Fruit fly (Drosophila melanogaster) whole organism, prepupa: ENCODE data around the gene Rac1.

ENCODE experiments used
- Blimp-1 ChIP-seq: fragments of 200-800 bp; sonication (Bioruptor generic); optimal IDR thresholded peaks from 3 replicates; lab custom pipeline; 2017; ENCODE audit warnings: missing biosample characterization, missing genetic modification characterization, mild to moderate bottlenecking, moderate library complexity, missing genetic modification reagents
- CG3032 ChIP-seq: fragments of 200-800 bp; optimal IDR thresholded peaks from 2 replicates; lab custom pipeline; 2019; ENCODE audit warnings: missing biosample characterization, mild to moderate bottlenecking, missing genetic modification characterization, moderate library complexity
- CG6276 ChIP-seq: fragments of 200-800 bp; sonication (Bioruptor generic); optimal IDR thresholded peaks from 2 replicates; lab custom pipeline; 2017; ENCODE audit warnings: missing biosample characterization, mild to moderate bottlenecking, missing genetic modification characterization
- Eip93F ChIP-seq: fragments of 200-800 bp; sonication (Bioruptor generic); optimal IDR thresholded peaks from 2 replicates; lab custom pipeline; 2016; ENCODE audit warnings: missing biosample characterization, mild to moderate bottlenecking, missing genetic modification characterization
- Gug ChIP-seq: fragments of 200-800 bp; sonication (Bioruptor generic); IDR thresholded peaks from 2 replicates; pipeline ENCODE4 v1.3.6; 2022; ENCODE audit warnings: missing biosample characterization, missing genetic modification characterization
- Met ChIP-seq: fragments of 200-800 bp; sonication (Bioruptor generic); optimal IDR thresholded peaks from 3 replicates; lab custom pipeline; 2016; ENCODE audit warnings: missing biosample characterization, missing genetic modification characterization
- cyc ChIP-seq: fragments of 200-800 bp; sonication (Bioruptor generic); optimal IDR thresholded peaks from 3 replicates; lab custom pipeline; 2016; ENCODE audit warnings: missing biosample characterization, missing genetic modification characterization
- dac ChIP-seq: fragments of 200-800 bp; sonication (Bioruptor generic); optimal IDR thresholded peaks from 2 replicates; lab custom pipeline; 2017; ENCODE audit warnings: missing biosample characterization, mild to moderate bottlenecking, missing genetic modification characterization
- net ChIP-seq: fragments of 200-800 bp; sonication (Bioruptor generic); optimal IDR thresholded peaks from 3 replicates; lab custom pipeline; 2016; ENCODE audit warnings: missing biosample characterization, missing genetic modification characterization

DNA sequence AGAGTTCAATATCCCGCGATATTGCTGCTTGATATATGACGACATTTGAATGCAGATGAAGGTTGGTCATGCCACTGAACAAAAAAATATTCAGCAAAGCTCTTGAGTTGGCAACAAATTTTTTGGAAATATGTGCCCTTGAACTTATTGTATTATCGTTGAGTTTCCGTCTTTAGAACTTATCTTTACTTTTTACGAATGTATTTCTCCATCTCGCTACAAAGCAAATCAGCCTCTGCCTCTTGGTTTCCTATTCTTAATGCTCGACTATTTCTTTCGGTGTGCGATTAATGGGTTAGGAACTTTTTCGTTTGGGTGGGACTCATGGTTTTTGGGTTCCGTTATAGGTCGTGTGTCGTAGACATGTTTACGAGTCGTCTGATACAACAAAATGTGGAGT, 20.7 kb upstream of the Rac1 start:
- no peak for TF ChIP-seq Eip93F (GFP tag; lab: Kevin White, UChicago)
- TF ChIP-seq Gug (GFP tag; lab: Robert Waterston, UW) = no peak
- TF ChIP-seq CG3032 (tag; lab: Kevin White, UChicago) = no peak
- TF ChIP-seq Met (GFP tag; lab: Kevin White, UChicago) = no peak
- no peak for TF ChIP-seq Blimp-1 (GFP tag; lab: Kevin White, UChicago)
- no peak for TF ChIP-seq CG6276 (GFP tag; lab: Kevin White, UChicago)
- no peak for TF ChIP-seq cyc (GFP tag; lab: Kevin White, UChicago)
- no peak for TF ChIP-seq dac
- TF ChIP-seq net (GFP tag; lab: Kevin White, UChicago) = no peak
